Worm (Caenorhabditis elegans) whole organism, mixed stage, embryonic: ENCODE data around the gene btf-1.

Experiments
- lsy-2 ChIP-seq: fragments of 150-350 bp; optimal IDR thresholded peaks from 2 replicates; lab custom pipeline; 2014; ENCODE audit warnings: missing biosample characterization, missing genetic modification characterization
- nhr-237 ChIP-seq: fragments of 150-350 bp; optimal IDR thresholded peaks from 2 replicates; lab custom pipeline; 2014; ENCODE audit warnings: missing biosample characterization, missing genetic modification characterization
- snpc-4 ChIP-seq: fragments of 150-350 bp; optimal IDR thresholded peaks from 2 replicates; lab custom pipeline; 2014; ENCODE audit warnings: missing biosample characterization, missing genetic modification characterization
- sptf-1 ChIP-seq: sonication (generic microtip); optimal IDR thresholded peaks from 2 replicates; lab custom pipeline; 2017; ENCODE audit warnings: mild to moderate bottlenecking, missing genetic modification characterization, moderate library complexity, missing compliant biosample characterization
- ztf-11 ChIP-seq: fragments of 150-350 bp; optimal IDR thresholded peaks from 2 replicates; lab custom pipeline; 2014; ENCODE audit warnings: missing biosample characterization, missing genetic modification characterization

DNA sequence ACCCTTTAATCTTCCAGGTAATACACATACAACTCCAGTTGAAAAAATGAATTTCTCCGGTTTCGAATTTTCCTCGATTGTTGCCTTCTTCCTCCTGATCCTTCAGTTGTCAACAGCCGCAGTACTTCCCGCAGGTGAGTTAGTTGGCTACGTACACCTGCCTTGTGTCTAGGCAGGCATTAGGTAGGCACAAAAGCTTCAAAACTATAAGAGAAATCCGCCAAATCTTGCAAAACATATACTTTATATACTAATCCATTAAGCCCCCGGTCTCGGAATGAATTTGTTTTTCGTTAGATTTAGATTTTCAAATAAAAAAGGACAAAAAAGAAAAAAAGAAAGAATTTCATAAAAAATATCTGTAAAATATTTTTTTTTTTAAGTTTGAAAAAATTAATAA, 35.3 kb downstream of the btf-1 start, which contains the start of gene flp-16:
- TF ChIP-seq ztf-11 (tag; lab: Kevin White, UChicago) (no peak), nhr-237 (tag; lab: Kevin White, UChicago) (no peak), snpc-4 (tag; lab: Kevin White, UChicago) (no peak), lsy-2 (tag; lab: Kevin White, UChicago) (no peak), sptf-1 (tag; lab: Kevin White, UChicago) (no peak)
